Worm (Caenorhabditis elegans) whole organism, L2 larva: ENCODE data around the gene T09A5.14.

Experiments used
- R02D3.7 ChIP-seq: fragments of 150-350 bp; optimal IDR thresholded peaks from 2 replicates; lab custom pipeline; 2014; ENCODE audit warnings: missing biosample characterization, missing genetic modification characterization
- lin-13 ChIP-seq: fragments of 150-350 bp; optimal IDR thresholded peaks from 2 replicates; lab custom pipeline; 2014; ENCODE audit warnings: missing biosample characterization, missing genetic modification reagents, missing genetic modification characterization
- nhr-12 ChIP-seq: fragments of 150-350 bp; optimal IDR thresholded peaks from 2 replicates; lab custom pipeline; 2014; ENCODE audit warnings: missing biosample characterization, missing genetic modification characterization
- nhr-21 ChIP-seq: fragments of 150-350 bp; optimal IDR thresholded peaks from 2 replicates; lab custom pipeline; 2014; ENCODE audit warnings: missing biosample characterization, missing genetic modification characterization
- nhr-237 ChIP-seq: fragments of 150-350 bp; optimal IDR thresholded peaks from 2 replicates; lab custom pipeline; 2014; ENCODE audit warnings: missing biosample characterization, missing genetic modification characterization
- nhr-6 ChIP-seq: fragments of 150-350 bp; optimal IDR thresholded peaks from 2 replicates; lab custom pipeline; 2014; ENCODE audit warnings: missing biosample characterization, missing genetic modification characterization

- TF ChIP-seq nhr-237 (tag; lab: Kevin White, UChicago) (no peak), nhr-21 (tag; lab: Kevin White, UChicago) (no peak), R02D3.7 (tag; lab: Kevin White, UChicago) (no peak), lin-13 (GFP tag; lab: Kevin White, UChicago) (no peak), nhr-6 (tag; lab: Kevin White, UChicago) (no peak), nhr-12 (no peak)
Observed at ce11 chrII:7864207-7864606, 32.1 kb downstream of the T09A5.14 start, which contains the start of gene ostb-1.
